Fruit fly (Drosophila melanogaster): ENCODE measurements around the gene CG7742.

The CG7742 gene

DNA sequence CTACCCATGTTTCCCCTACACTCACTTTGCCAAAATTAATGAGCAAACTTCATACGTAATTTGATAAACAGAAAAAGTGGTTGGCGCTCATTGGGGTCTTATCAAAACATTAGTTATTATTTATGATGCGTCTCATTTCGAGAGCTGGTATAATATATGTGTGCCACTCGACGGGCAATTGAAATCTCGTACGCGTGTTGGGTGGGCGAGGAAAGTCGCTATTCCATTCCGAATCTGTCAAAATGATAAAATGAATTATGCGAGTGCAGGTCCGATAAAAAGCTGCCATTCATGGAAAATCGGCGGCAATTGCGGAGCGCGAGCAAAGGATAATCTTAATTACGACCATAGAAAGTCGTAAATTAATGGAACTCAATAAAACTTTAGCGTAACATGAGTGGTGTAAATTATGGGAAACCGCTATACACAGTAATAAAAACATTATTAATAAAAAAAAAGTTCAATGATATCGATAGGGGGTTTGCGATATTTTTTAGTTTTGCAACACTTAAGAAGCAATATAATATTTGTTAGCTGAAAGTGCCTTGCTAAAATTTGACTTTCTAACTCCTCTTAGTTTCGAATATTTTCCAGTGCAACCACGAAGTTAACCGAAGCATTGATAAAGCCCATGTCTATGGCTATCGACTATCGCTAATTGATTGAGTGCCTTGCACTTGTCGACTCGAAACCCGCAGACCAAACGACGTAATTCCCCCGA is 27.5 kb upstream of the CG7742 start:
- TF ChIP-seq Ets98B (GFP tag; IDR thresholded peaks at IDR 0.05) (peak; percentile 16; the same call in 1 of the 2 replicates), CG8159 (tag; optimal IDR thresholded peaks at IDR 0.05) (no peak), CG32121 (GFP tag; IDR thresholded peaks at IDR 0.05) (0 out of 2 replicates have a peak, but pooled peaks have one; percentile 37), rn (GFP tag; IDR thresholded peaks at IDR 0.05) (no peak), gl (tag; optimal IDR thresholded peaks at IDR 0.05) (no peak), CG4496 (GFP tag; IDR thresholded peaks at IDR 0.05) (peak; percentile 31; the same call in 1 of the 3 replicates), CG13204 (GFP tag; optimal IDR thresholded peaks at IDR 0.05) (no peak), Pif1A (GFP tag; optimal IDR thresholded peaks at IDR 0.05) (no peak), fd96Ca (GFP tag; IDR thresholded peaks at IDR 0.05) (no peak)

DNA sequence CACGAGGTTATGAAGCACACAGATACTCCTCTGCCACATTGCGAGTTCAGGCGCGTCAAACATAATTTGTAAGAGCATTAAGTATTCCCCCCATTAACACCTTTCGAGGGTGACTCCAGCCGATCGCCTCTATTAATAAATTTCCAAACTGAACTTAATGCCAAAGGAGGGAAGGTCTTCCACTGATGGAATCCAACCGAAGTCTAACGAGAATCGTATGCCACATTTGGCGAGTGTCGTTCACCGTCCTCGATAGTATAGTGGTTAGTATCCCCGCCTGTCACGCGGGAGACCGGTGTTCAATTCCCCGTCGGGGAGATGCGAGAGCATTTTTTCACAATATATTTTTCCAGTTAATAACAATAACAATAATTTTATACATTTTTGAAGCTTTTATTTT is 25.6 kb upstream of the CG7742 start:
- TF ChIP-seq Pif1A (GFP tag; optimal IDR thresholded peaks at IDR 0.05): no peak

DNA sequence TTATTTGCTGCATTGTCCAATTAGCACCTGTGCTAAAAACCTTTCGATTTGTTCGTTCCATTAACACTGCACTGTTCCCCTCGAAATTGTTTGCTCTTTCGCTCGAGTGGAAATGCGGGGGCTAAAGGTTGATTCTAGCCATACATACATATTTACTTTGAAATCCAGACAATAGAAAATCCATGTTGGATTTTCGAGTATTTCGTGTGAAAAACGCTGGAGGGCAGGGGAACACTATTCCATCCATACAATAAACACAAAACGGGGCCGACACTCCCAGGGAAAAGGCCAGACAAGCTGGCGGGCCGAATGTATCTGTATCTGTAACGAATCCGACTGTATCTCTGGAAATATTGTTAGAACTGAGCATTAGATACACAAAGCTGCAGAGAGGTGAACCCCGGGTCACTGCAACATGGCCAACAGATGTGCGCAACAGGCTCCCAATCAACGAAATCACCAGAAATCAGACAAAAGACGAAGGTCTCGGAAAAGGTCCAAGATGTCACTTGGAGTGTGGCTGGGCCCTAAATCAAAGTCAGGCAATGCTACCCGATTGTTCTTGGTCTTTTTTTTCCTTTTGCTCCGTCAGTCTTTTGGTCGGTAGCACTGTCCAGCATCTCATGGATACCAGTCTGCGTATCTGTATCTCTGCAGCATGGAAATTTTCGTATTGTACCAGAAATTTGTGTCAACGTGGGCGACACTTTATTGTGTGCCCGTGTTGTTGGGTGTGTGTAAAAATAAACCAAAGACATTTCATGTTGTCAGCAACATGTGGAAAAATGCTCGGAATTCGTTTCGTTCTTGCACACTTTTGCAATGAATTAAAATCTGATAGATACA is 24.8 kb upstream of the CG7742 start:
- no peak for TF ChIP-seq CG8159 (tag; optimal IDR thresholded peaks at IDR 0.05)

DNA sequence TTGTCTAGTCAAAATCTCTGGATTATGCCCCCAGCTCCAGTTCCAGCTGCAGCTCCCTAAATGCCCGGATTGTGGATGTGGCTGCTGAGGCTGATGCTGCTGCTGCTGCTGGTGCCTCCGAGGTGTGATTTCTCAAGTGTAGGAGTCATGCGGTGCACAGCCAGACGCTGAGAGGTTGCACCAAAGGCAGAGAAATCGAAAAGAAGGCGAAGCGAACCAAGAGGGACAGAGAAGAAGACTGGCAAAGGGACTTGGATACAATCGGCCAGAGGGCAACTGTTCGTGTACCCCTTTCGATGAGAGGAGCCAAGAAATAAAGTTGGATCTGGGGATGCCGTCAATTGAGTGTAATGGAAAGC is 23.7 kb upstream of the CG7742 start:
- TF ChIP-seq gl (tag; optimal IDR thresholded peaks at IDR 0.05): no peak
- peak; percentile 43 for TF ChIP-seq CG13204 (GFP tag; optimal IDR thresholded peaks at IDR 0.05)
- peak; percentile 38 for TF ChIP-seq EcR (GFP tag; optimal IDR thresholded peaks at IDR 0.05)
- TF ChIP-seq CG17806 (tag; optimal IDR thresholded peaks at IDR 0.05): no peak

DNA sequence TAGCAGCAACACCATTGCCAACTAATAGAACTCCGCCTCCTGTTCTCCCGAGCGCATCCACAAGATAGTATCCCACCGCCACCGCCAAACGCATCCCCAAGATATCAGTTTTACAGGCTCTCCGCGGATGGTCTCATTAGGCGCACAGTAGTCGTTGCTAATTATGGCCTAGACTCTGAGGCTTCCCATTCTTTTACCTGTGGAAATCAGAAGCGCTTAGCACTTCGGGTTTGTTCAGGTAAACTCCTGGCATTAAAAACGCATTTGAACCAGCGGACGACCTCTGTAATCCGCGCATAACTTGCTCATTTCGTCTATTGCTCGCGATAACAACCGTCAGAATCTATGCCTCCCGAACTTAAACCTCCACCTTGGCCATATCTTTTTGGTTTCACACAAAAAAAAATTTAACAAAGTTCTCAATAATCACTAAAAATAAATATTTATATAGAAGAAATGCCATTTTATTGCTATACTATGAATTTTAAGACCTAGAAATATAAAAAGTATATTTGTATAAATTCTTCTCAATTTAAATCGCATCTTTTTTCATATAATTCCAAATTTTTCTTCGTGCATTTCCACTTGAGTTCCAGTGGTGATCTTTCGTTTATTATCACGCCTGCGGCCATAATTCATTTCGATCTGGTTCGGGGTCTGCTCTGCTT is 23.2 kb upstream of the CG7742 start:
- TF ChIP-seq fd96Ca (GFP tag; IDR thresholded peaks at IDR 0.05) (no peak), CG17806 (tag; optimal IDR thresholded peaks at IDR 0.05) (peak; percentile 56), CG9948 (tag; optimal IDR thresholded peaks at IDR 0.05) (peak; percentile 57), Pif1A (GFP tag; optimal IDR thresholded peaks at IDR 0.05) (peak; percentile 12), CG8301 (tag; optimal IDR thresholded peaks at IDR 0.05) (peak; percentile 6), CG15710 (tag; optimal IDR thresholded peaks at IDR 0.05) (peak; percentile 61), CG8159 (tag; optimal IDR thresholded peaks at IDR 0.05) (peak; percentile 71), gl (tag; optimal IDR thresholded peaks at IDR 0.05) (no peak), Ets98B (GFP tag; IDR thresholded peaks at IDR 0.05) (no peak), CG34367 (tag; optimal IDR thresholded peaks at IDR 0.05) (peak; percentile 1)

DNA sequence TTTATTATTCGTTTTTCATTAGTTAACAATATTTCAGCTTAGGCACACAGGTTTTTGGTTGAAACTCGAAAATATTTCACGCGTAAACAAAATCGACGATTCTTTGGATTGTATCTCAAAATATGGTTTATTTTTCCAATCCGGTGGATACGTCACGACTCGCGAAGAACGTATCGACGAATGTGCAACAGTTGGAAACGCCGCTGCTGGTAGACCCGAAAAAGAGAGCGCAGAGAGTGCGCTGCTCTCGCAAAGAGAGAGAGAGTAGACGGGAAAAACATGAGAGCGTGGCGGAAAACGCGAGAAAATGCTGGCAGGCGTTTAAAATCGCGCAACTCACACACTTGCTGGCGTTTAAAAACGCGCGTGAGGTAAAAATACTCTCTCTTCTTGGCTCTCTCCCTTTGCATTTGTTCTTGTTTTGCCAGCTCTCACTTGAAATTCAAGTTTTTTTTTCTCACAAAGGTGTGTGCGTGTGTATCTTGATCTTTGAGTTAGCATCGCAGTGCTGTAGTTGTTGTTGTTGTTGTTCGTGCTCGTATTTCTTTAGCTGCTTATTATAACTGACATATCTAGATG is 22.4 kb upstream of the CG7742 start:
- TF ChIP-seq D1 (tag; optimal IDR thresholded peaks at IDR 0.05) (no peak), Pif1B (GFP tag; optimal IDR thresholded peaks at IDR 0.05) (peak; percentile 50), Ets98B (GFP tag; IDR thresholded peaks at IDR 0.05) (peak; percentile 66), CG10348 (GFP tag; IDR thresholded peaks at IDR 0.05) (no peak), Pif1A (GFP tag; optimal IDR thresholded peaks at IDR 0.05) (peak; percentile 62), EcR (GFP tag; optimal IDR thresholded peaks at IDR 0.05) (peak; percentile 61), CG32121 (GFP tag; IDR thresholded peaks at IDR 0.05) (peak; percentile 51; the same call in 1 of the 2 replicates), CG12605 (GFP tag; IDR thresholded peaks at IDR 0.05) (peak; percentile 86), rn (GFP tag; IDR thresholded peaks at IDR 0.05) (no peak), CG15710 (tag; optimal IDR thresholded peaks at IDR 0.05) (peak; percentile 21), CG34367 (tag; optimal IDR thresholded peaks at IDR 0.05) (no peak), Snoo (tag; optimal IDR thresholded peaks at IDR 0.05) (peak; percentile 34), CG8301 (tag; optimal IDR thresholded peaks at IDR 0.05) (no peak), gl (tag; optimal IDR thresholded peaks at IDR 0.05) (peak; percentile 38), CG13204 (GFP tag; optimal IDR thresholded peaks at IDR 0.05) (peak; percentile 9), CG17806 (tag; optimal IDR thresholded peaks at IDR 0.05) (no peak), CG14655 (GFP tag; optimal IDR thresholded peaks at IDR 0.05) (peak; percentile 25), CG4496 (GFP tag; IDR thresholded peaks at IDR 0.05) (no peak; the same call in 2 of the 3 replicates), CG9948 (tag; optimal IDR thresholded peaks at IDR 0.05) (no peak), fd96Ca (GFP tag; IDR thresholded peaks at IDR 0.05) (peak; percentile 55), CG8159 (tag; optimal IDR thresholded peaks at IDR 0.05) (peak; percentile 39)
